Worm (Caenorhabditis elegans) whole organism, young adult: ENCODE results near the gene F16G10.10.

Experiments
- B0035.1 ChIP-seq: sonication (generic microtip); optimal IDR thresholded peaks from 2 replicates; lab custom pipeline; 2016; ENCODE audit warnings: missing genetic modification characterization, mild to moderate bottlenecking, missing compliant biosample characterization, missing genotype, missing genetic modification reagents
- F23B12.7 ChIP-seq: sonication (generic microtip); optimal IDR thresholded peaks from 2 replicates; lab custom pipeline; 2017; ENCODE audit warnings: missing genetic modification characterization, mild to moderate bottlenecking, missing compliant biosample characterization, antibody characterized with exemption, moderate library complexity; ENCODE audit not compliant: insufficient read depth
- T07F8.4 ChIP-seq: sonication (generic microtip); optimal IDR thresholded peaks from 2 replicates; lab custom pipeline; 2016; ENCODE audit warnings: mild to moderate bottlenecking, missing genetic modification characterization, moderate library complexity, missing compliant biosample characterization
- Y53G8AR.9 ChIP-seq: fragments of 200-800 bp; sonication (Bioruptor generic); conservative IDR thresholded peaks from 2 replicates; pipeline ENCODE4 v1.3.6; 2022; ENCODE audit warnings: missing genetic modification reagents, missing genetic modification characterization, missing compliant biosample characterization
- Y56A3A.18 ChIP-seq: fragments of 200-800 bp; sonication (Bioruptor generic); IDR thresholded peaks from 2 replicates; pipeline ENCODE4 v1.3.6; 2022; ENCODE audit warnings: missing genetic modification reagents, missing genetic modification characterization, missing compliant biosample characterization
- akir-1 ChIP-seq: fragments of 200-800 bp; sonication (Bioruptor generic); optimal IDR thresholded peaks from 2 replicates; lab custom pipeline; 2018; ENCODE audit warnings: mild to moderate bottlenecking, missing genetic modification characterization, moderate library complexity, missing compliant biosample characterization
- attf-3 ChIP-seq: fragments of 200-800 bp; sonication (Bioruptor generic); conservative IDR thresholded peaks from 2 replicates; pipeline ENCODE4 v1.3.6; 2022; ENCODE audit warnings: missing genetic modification reagents, missing genetic modification characterization, missing compliant biosample characterization
- attf-5 ChIP-seq: fragments of 200-800 bp; sonication (Bioruptor generic); optimal IDR thresholded peaks from 2 replicates; lab custom pipeline; 2018; ENCODE audit warnings: mild to moderate bottlenecking, missing genetic modification characterization, missing compliant biosample characterization
- ceh-27 ChIP-seq: fragments of 200-800 bp; sonication (Bioruptor generic); optimal IDR thresholded peaks from 2 replicates; lab custom pipeline; 2018; ENCODE audit warnings: mild to moderate bottlenecking, missing genetic modification characterization, moderate library complexity, missing compliant biosample characterization
- ceh-40 ChIP-seq: fragments of 200-800 bp; sonication (Bioruptor generic); IDR thresholded peaks from 2 replicates; pipeline ENCODE4 v1.3.6; 2022; ENCODE audit warnings: missing genetic modification characterization, missing compliant biosample characterization
- ceh-79 ChIP-seq: sonication (generic microtip); optimal IDR thresholded peaks from 2 replicates; lab custom pipeline; 2017; ENCODE audit warnings: mild to moderate bottlenecking, missing genetic modification characterization, missing compliant biosample characterization
- ceh-91 ChIP-seq: fragments of 200-800 bp; sonication (Bioruptor generic); IDR thresholded peaks from 2 replicates; pipeline ENCODE4 v1.3.6; 2022; ENCODE audit warnings: missing genetic modification reagents, missing genetic modification characterization, missing compliant biosample characterization
- egl-18 ChIP-seq: fragments of 200-800 bp; sonication (Bioruptor generic); IDR thresholded peaks from 2 replicates; pipeline ENCODE4 v1.3.6; 2022; ENCODE audit warnings: missing genetic modification reagents, missing genetic modification characterization, missing compliant biosample characterization
- fkh-3 ChIP-seq: sonication (generic microtip); optimal IDR thresholded peaks from 2 replicates; lab custom pipeline; 2016; ENCODE audit warnings: mild to moderate bottlenecking, missing genetic modification characterization, missing compliant biosample characterization
- hlh-12 ChIP-seq: sonication (generic microtip); optimal IDR thresholded peaks from 2 replicates; lab custom pipeline; 2016; ENCODE audit warnings: missing genetic modification characterization, missing compliant biosample characterization
- hmg-1.2 ChIP-seq: fragments of 200-800 bp; sonication (Bioruptor generic); IDR thresholded peaks from 2 replicates; pipeline ENCODE4 v1.3.6; 2022; ENCODE audit warnings: missing genetic modification reagents, missing genetic modification characterization, missing compliant biosample characterization
- hsf-1 ChIP-seq: fragments of 200-800 bp; sonication (Bioruptor generic); IDR thresholded peaks from 2 replicates; pipeline ENCODE4 v1.3.6; 2022; ENCODE audit warnings: missing genetic modification reagents, missing genetic modification characterization, missing compliant biosample characterization
- let-526 ChIP-seq: fragments of 200-800 bp; sonication (Bioruptor generic); IDR thresholded peaks from 2 replicates; pipeline ENCODE4 v1.3.6; 2022; ENCODE audit warnings: missing genetic modification reagents, missing genetic modification characterization, missing compliant biosample characterization

Gene F16G10.10

ce11 chrII:2354476-2354875 lies 36.3 kb downstream of the F16G10.10 start, which contains the start of gene F43C11.2 (continued):
- TF ChIP-seq B0035.1 (no peak), F23B12.7 (no peak)

- TF ChIP-seq T07F8.4 (tag; lab: Kevin White, UChicago) (no peak), fkh-3 (tag; lab: Kevin White, UChicago) (no peak), Y56A3A.18 (GFP tag; lab: Robert Waterston, UW) (no peak), hlh-12 (tag; lab: Kevin White, UChicago) (no peak), let-526 (no peak)
Observed at ce11 chrII:2353012-2353411, 37.8 kb downstream of the F16G10.10 start, which contains the start of gene F43C11.3. Gene F43C11.3, plus strand, starts transcription at chrII:2353312.

- TF ChIP-seq ceh-27 (GFP tag; lab: Kevin White, UChicago), result no peak
Observed at ce11 chrII:2352546-2352945, 38.2 kb downstream of the F16G10.10 start, which contains the start of gene F43C11.10. Gene F43C11.10, minus strand, starts transcription at chrII:2352646.

DNA sequence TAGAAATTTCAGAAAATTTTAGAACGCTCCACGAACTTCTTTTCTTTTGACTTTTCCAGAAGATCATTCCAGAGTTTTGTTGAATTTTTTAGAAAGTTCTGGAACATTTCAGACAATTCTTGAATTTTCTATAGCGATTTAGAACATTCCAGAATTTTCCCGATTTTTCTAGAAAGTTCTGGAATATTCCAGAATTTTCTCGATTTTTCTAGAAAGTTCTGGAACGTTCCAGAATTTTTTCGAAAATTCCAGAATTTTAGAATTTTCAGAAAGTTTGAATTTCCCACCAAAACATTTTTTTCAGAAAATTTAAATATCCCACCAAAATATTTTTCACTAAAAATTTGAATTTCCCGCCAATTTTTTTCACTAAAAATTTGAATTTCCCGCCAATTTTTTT lies 42.8 kb downstream of the F16G10.10 start:
- TF ChIP-seq hsf-1 (GFP tag; lab: Robert Waterston, UW), result peak; percentile 93
- TF ChIP-seq, all 124 proteins: peak for 1; not testable (repeated sequence) for 123

ce11 chrII:2346672-2347071 lies 44.1 kb downstream of the F16G10.10 start, which contains the start of gene F43C11.4:
Gene F43C11.4, plus strand, starts transcription at chrII:2346972.
- no peak for TF ChIP-seq ceh-40 (GFP tag; lab: Robert Waterston, UW)

- TF ChIP-seq ceh-91 (GFP tag; lab: Robert Waterston, UW), result no peak
- TF ChIP-seq attf-5 (GFP tag; lab: Kevin White, UChicago), result peak; percentile 25
- TF ChIP-seq attf-3, result peak; percentile 89
Observed at ce11 chrII:2342004-2342479, 48.7 kb downstream of the F16G10.10 start, which contains the start of gene F43C11.6. Gene F43C11.6, plus strand, starts transcription at chrII:2342429.

- no peak for TF ChIP-seq Y53G8AR.9
- TF ChIP-seq egl-18, result no peak
- TF ChIP-seq akir-1 (GFP tag; lab: Kevin White, UChicago), result no peak
- TF ChIP-seq ceh-79 (tag; lab: Kevin White, UChicago), result no peak
Observed at ce11 chrII:2341515-2341914, 49.3 kb downstream of the F16G10.10 start, which contains the start of gene enri-1. Gene enri-1, minus strand, starts transcription at chrII:2341615.

- TF ChIP-seq let-526, result no peak
- peak; percentile 47; the same call in 1 of the 2 replicates for TF ChIP-seq hmg-1.2 (GFP tag; lab: Robert Waterston, UW)
Observed at ce11 chrII:2340974-2341373, 49.8 kb downstream of the F16G10.10 start.
